Worm (Caenorhabditis elegans): Measurements from ENCODE around the gene F42C5.5.

Gene F42C5.5

ce11 chrIV:7291066-7291465, 3.0 kb downstream of the F42C5.5 start:
- TF ChIP-seq hrde-1 (tag; optimal IDR thresholded peaks at IDR 0.05; ENCODE audit: borderline replicate concordance) (no peak), egl-18 (GFP tag; IDR thresholded peaks at IDR 0.05) (no peak), athp-1 (tag; optimal IDR thresholded peaks at IDR 0.05) (no peak), ztf-25 (GFP tag; IDR thresholded peaks at IDR 0.05) (no peak), B0336.3 (GFP tag; IDR thresholded peaks at IDR 0.05) (no peak), aptf-2 (GFP tag; conservative IDR thresholded peaks at IDR 0.05) (no peak), nfyb-1 (GFP tag; IDR thresholded peaks at IDR 0.05) (no peak), mel-28 (tag; optimal IDR thresholded peaks at IDR 0.05; ENCODE audit: borderline replicate concordance) (no peak), lin-54 (GFP tag; optimal IDR thresholded peaks at IDR 0.05) (no peak), nhr-179 (tag; optimal IDR thresholded peaks at IDR 0.05) (no peak), let-526 (GFP tag; IDR thresholded peaks at IDR 0.05) (no peak), bed-1 (GFP tag; IDR thresholded peaks at IDR 0.05) (no peak)

ce11 chrIV:7287474-7287873, 6.5 kb downstream of the F42C5.5 start, which contains the start of gene F42C5.3:
Gene F42C5.3, minus strand, starts transcription at chrIV:7287574.
- TF ChIP-seq mxl-1 (tag; optimal IDR thresholded peaks at IDR 0.05) (no peak), tlf-1 (GFP tag; optimal IDR thresholded peaks at IDR 0.05) (no peak), T26A5.8 (tag; optimal IDR thresholded peaks at IDR 0.05) (no peak), aptf-2 (GFP tag; conservative IDR thresholded peaks at IDR 0.05) (no peak), zim-3 (tag; optimal IDR thresholded peaks at IDR 0.05) (no peak), B0019.2 (GFP tag; conservative IDR thresholded peaks at IDR 0.05) (no peak), Y79H2A.3 (GFP tag; conservative IDR thresholded peaks at IDR 0.05) (no peak), aptf-3 (GFP tag; IDR thresholded peaks at IDR 0.05) (no peak), Y56A3A.18 (GFP tag; IDR thresholded peaks at IDR 0.05) (no peak), mcd-1 (GFP tag; IDR thresholded peaks at IDR 0.05) (no peak), Y53F4B.3 (GFP tag; IDR thresholded peaks at IDR 0.05) (no peak), ceh-27 (GFP tag; optimal IDR thresholded peaks at IDR 0.05) (no peak), ama-1 (optimal IDR thresholded peaks at IDR 0.05) (no peak), ama-1 (GFP tag; optimal IDR thresholded peaks at IDR 0.05) (no peak), unc-130 (GFP tag; optimal IDR thresholded peaks at IDR 0.05) (no peak), ztf-3 (GFP tag; optimal IDR thresholded peaks at IDR 0.05) (no peak), ztf-28 (GFP tag; IDR thresholded peaks at IDR 0.05) (no peak)

ce11 chrIV:7285839-7286238, 8.2 kb downstream of the F42C5.5 start, which contains the start of gene C06E4.8:
Gene C06E4.8, minus strand, starts transcription at chrIV:7285875.
- TF ChIP-seq ceh-91 (GFP tag; IDR thresholded peaks at IDR 0.05): no peak
- TF ChIP-seq tlf-1 (GFP tag; optimal IDR thresholded peaks at IDR 0.05): no peak
- no peak for TF ChIP-seq athp-1 (tag; optimal IDR thresholded peaks at IDR 0.05)
- TF ChIP-seq attf-5 (GFP tag; optimal IDR thresholded peaks at IDR 0.05): no peak
- no peak for TF ChIP-seq ceh-58 (GFP tag; IDR thresholded peaks at IDR 0.05)
- TF ChIP-seq tbp1 (GFP tag; optimal IDR thresholded peaks at IDR 0.05): no peak
- no peak for TF ChIP-seq mes-4 (tag; optimal IDR thresholded peaks at IDR 0.05)
- no peak for TF ChIP-seq lag-1 (GFP tag; IDR thresholded peaks at IDR 0.05)
- no peak for TF ChIP-seq lin-26 (GFP tag; IDR thresholded peaks at IDR 0.05)
- TF ChIP-seq madf-8 (GFP tag; conservative IDR thresholded peaks at IDR 0.05): no peak

ce11 chrIV:7282957-7283356, 11.1 kb downstream of the F42C5.5 start, which contains the start of gene C06E4.1:
Gene C06E4.1, plus strand, starts transcription at chrIV:7283257.
- TF ChIP-seq K11D2.4 (GFP tag; IDR thresholded peaks at IDR 0.05): no peak
- TF ChIP-seq lin-35 (GFP tag; optimal IDR thresholded peaks at IDR 0.05): no peak
- TF ChIP-seq somi-1 (GFP tag; optimal IDR thresholded peaks at IDR 0.05): no peak
- TF ChIP-seq unc-62 (GFP tag; optimal IDR thresholded peaks at IDR 0.05): no peak
- no peak for TF ChIP-seq fkh-3 (tag; optimal IDR thresholded peaks at IDR 0.05)
- no peak for TF ChIP-seq egl-44 (GFP tag; IDR thresholded peaks at IDR 0.05)
- no peak for TF ChIP-seq snpc-4 (GFP tag; optimal IDR thresholded peaks at IDR 0.05)
- TF ChIP-seq snpc-4 (tag; optimal IDR thresholded peaks at IDR 0.05): no peak
- no peak for TF ChIP-seq F10E7.11 (tag; optimal IDR thresholded peaks at IDR 0.05)
- TF ChIP-seq madf-8 (GFP tag; conservative IDR thresholded peaks at IDR 0.05): no peak
- TF ChIP-seq dox-1 (GFP tag; IDR thresholded peaks at IDR 0.05): no peak
- no peak for TF ChIP-seq let-526 (GFP tag; IDR thresholded peaks at IDR 0.05)
- no peak for TF ChIP-seq lin-26 (GFP tag; IDR thresholded peaks at IDR 0.05)

All from whole organism, young adult.